Worm (Caenorhabditis elegans) whole organism, L1 larva: ENCODE data around the gene ttll-11.
A peak's percentile ranks its signal among the peaks of the same experiment; 100 is the strongest.

Experiments
- C04F5.9 ChIP-seq: sonication (generic microtip); optimal IDR thresholded peaks from 2 replicates; lab custom pipeline; 2016; ENCODE audit warnings: missing genetic modification characterization, missing compliant biosample characterization
- C16A3.4 ChIP-seq: fragments of 150-350 bp; optimal IDR thresholded peaks from 2 replicates; lab custom pipeline; 2014; ENCODE audit warnings: missing biosample characterization, missing genetic modification characterization
- blmp-1 ChIP-seq: fragments of 150-350 bp; optimal IDR thresholded peaks from 2 replicates; lab custom pipeline; 2014; ENCODE audit warnings: missing biosample characterization, missing genetic modification characterization
- ceh-63 ChIP-seq: fragments of 200-800 bp; sonication (Bioruptor generic); optimal IDR thresholded peaks from 2 replicates; lab custom pipeline; 2018; ENCODE audit warnings: mild to moderate bottlenecking, missing genetic modification characterization, missing compliant biosample characterization
- ceh-8 ChIP-seq: fragments of 200-800 bp; sonication (Bioruptor generic); optimal IDR thresholded peaks from 2 replicates; lab custom pipeline; 2018; ENCODE audit warnings: mild to moderate bottlenecking, missing genetic modification characterization, moderate library complexity, missing compliant biosample characterization
- ceh-82 ChIP-seq, 3 experiments: fragments of 150-350 bp in 1 of 3; sonication (generic microtip) in 2 of 3; optimal IDR thresholded peaks; 2 replicates each; lab custom pipeline; 2014 to 2017; ENCODE audit warnings: missing biosample characterization in 3 of 3, missing genetic modification characterization in 3 of 3
- ces-1 ChIP-seq: fragments of 150-350 bp; optimal IDR thresholded peaks from 2 replicates; lab custom pipeline; 2014; ENCODE audit warnings: missing biosample characterization, missing genetic modification reagents, missing genetic modification characterization
- dpl-1 ChIP-seq, 3 experiments: fragments of 150-350 bp in 2 of 3; sonication (generic microtip) in 1 of 3; optimal IDR thresholded peaks; 2 replicates each; lab custom pipeline; 2014 to 2017; ENCODE audit warnings: missing biosample characterization in 3 of 3, missing genetic modification characterization in 3 of 3, missing genetic modification reagents in 3 of 3
- efl-1 ChIP-seq, 4 experiments: fragments of 150-350 bp; optimal IDR thresholded peaks in 3 of 4; peaks in 1 of 4; 1 replicate in 1 of 4; 2 replicates in 3 of 4; lab custom pipeline; 2014; ENCODE audit warnings: missing biosample characterization in 2 of 4, missing genetic modification characterization in 2 of 4, missing genetic modification reagents in 2 of 4
- efl-3 ChIP-seq: fragments of 200-800 bp; sonication (Bioruptor generic); optimal IDR thresholded peaks from 2 replicates; lab custom pipeline; 2018; ENCODE audit warnings: mild to moderate bottlenecking, missing genetic modification characterization, missing compliant biosample characterization
- egl-27 ChIP-seq, 2 experiments: fragments of 150-350 bp in 1 of 2; sonication (generic microtip); optimal IDR thresholded peaks; 3 replicates each; lab custom pipeline; 2017 to 2018; ENCODE audit warnings: missing biosample characterization in 2 of 2, missing genetic modification characterization in 2 of 2, missing genetic modification reagents in 2 of 2
- elt-2 ChIP-seq: sonication (generic microtip); optimal IDR thresholded peaks from 2 replicates; lab custom pipeline; 2016; ENCODE audit warnings: missing genetic modification characterization, mild to moderate bottlenecking, inconsistent platforms, missing compliant biosample characterization, missing genetic modification reagents
- elt-3 ChIP-seq, 6 experiments: fragments of 150-350 bp in 1 of 6; sonication (generic microtip); optimal IDR thresholded peaks; 2 replicates each; lab custom pipeline; 2017 to 2018; ENCODE audit warnings: missing biosample characterization in 6 of 6, missing genetic modification characterization in 6 of 6, inconsistent platforms in 1 of 6
- fkh-4 ChIP-seq: sonication (generic microtip); optimal IDR thresholded peaks from 2 replicates; lab custom pipeline; 2016; ENCODE audit warnings: missing compliant biosample characterization, missing genetic modification characterization, borderline replicate concordance
- fkh-8 ChIP-seq: sonication (generic microtip); optimal IDR thresholded peaks from 2 replicates; lab custom pipeline; 2016; ENCODE audit warnings: mild to moderate bottlenecking, missing genetic modification characterization, missing compliant biosample characterization
- fos-1 ChIP-seq: fragments of 150-350 bp; optimal IDR thresholded peaks from 2 replicates; lab custom pipeline; 2014; ENCODE audit warnings: missing biosample characterization, missing genetic modification characterization
- grh-1 ChIP-seq: fragments of 200-800 bp; sonication (Bioruptor generic); IDR thresholded peaks from 2 replicates; pipeline ENCODE4 v1.3.6; 2022; ENCODE audit warnings: missing genetic modification reagents, missing genetic modification characterization, missing compliant biosample characterization
- hpl-2 ChIP-seq: fragments of 150-350 bp; optimal IDR thresholded peaks from 2 replicates; lab custom pipeline; 2014; ENCODE audit warnings: missing biosample characterization, missing genetic modification reagents, missing genetic modification characterization
- irx-1 ChIP-seq: sonication (generic microtip); optimal IDR thresholded peaks from 2 replicates; lab custom pipeline; 2016; ENCODE audit warnings: missing genetic modification characterization, missing compliant biosample characterization
- isw-1 ChIP-seq: fragments of 200-800 bp; sonication (Bioruptor generic); IDR thresholded peaks from 2 replicates; pipeline ENCODE4 v1.3.6; 2022; ENCODE audit warnings: missing genetic modification characterization, missing compliant biosample characterization
- lin-14 ChIP-seq: fragments of 200-800 bp; sonication (Bioruptor generic); optimal IDR thresholded peaks from 2 replicates; lab custom pipeline; 2018; ENCODE audit warnings: mild to moderate bottlenecking, missing genetic modification characterization, moderate library complexity, missing compliant biosample characterization
- lin-15B ChIP-seq: fragments of 150-350 bp; sonication (generic microtip); optimal IDR thresholded peaks from 3 replicates; lab custom pipeline; 2014; ENCODE audit warnings: missing biosample characterization, missing genetic modification characterization
- lin-35 ChIP-seq, 2 experiments: fragments of 150-350 bp; optimal IDR thresholded peaks; 2 replicates each; lab custom pipeline; 2014; ENCODE audit warnings: missing biosample characterization in 2 of 2, missing genetic modification characterization in 2 of 2, missing genetic modification reagents in 2 of 2
- lin-39 ChIP-seq: fragments of 150-350 bp; optimal IDR thresholded peaks from 2 replicates; lab custom pipeline; 2014; ENCODE audit warnings: missing biosample characterization, missing genetic modification reagents, missing genetic modification characterization
- lir-3 ChIP-seq: sonication (generic microtip); optimal IDR thresholded peaks from 2 replicates; lab custom pipeline; 2016; ENCODE audit warnings: mild to moderate bottlenecking, missing genetic modification characterization, moderate library complexity, missing compliant biosample characterization; ENCODE audit not compliant: poor library complexity
- mab-9 ChIP-seq: fragments of 200-800 bp; sonication (Bioruptor generic); IDR thresholded peaks from 2 replicates; pipeline ENCODE4 v1.3.6; 2022; ENCODE audit warnings: missing genetic modification reagents, missing genetic modification characterization, missing compliant biosample characterization
- mef-2 ChIP-seq: fragments of 150-350 bp; optimal IDR thresholded peaks from 2 replicates; lab custom pipeline; 2014; ENCODE audit warnings: missing biosample characterization, missing genetic modification characterization
- mep-1 ChIP-seq: fragments of 150-350 bp; optimal IDR thresholded peaks from 2 replicates; lab custom pipeline; 2014; ENCODE audit warnings: missing biosample characterization, missing genetic modification characterization
- nhr-12 ChIP-seq: sonication (generic microtip); optimal IDR thresholded peaks from 2 replicates; lab custom pipeline; 2017; ENCODE audit warnings: missing biosample characterization, missing genetic modification characterization
- nhr-19 ChIP-seq: fragments of 200-800 bp; sonication (Bioruptor generic); conservative IDR thresholded peaks from 2 replicates; pipeline ENCODE4 v1.3.6; 2022; ENCODE audit warnings: missing genetic modification characterization, missing compliant biosample characterization
- nhr-47 ChIP-seq: sonication (generic microtip); optimal IDR thresholded peaks from 2 replicates; lab custom pipeline; 2016; ENCODE audit warnings: mild to moderate bottlenecking, missing genetic modification characterization, moderate library complexity, missing compliant biosample characterization
- nhr-84 ChIP-seq: sonication (generic microtip); optimal IDR thresholded peaks from 2 replicates; lab custom pipeline; 2017; ENCODE audit warnings: missing biosample characterization, missing genetic modification characterization
- pax-3 ChIP-seq: fragments of 200-800 bp; sonication (Bioruptor generic); optimal IDR thresholded peaks from 2 replicates; lab custom pipeline; 2018; ENCODE audit warnings: mild to moderate bottlenecking, missing genetic modification characterization, moderate library complexity, missing compliant biosample characterization
- skn-1 ChIP-seq: fragments of 150-350 bp; optimal IDR thresholded peaks from 2 replicates; lab custom pipeline; 2014; ENCODE audit warnings: missing biosample characterization, missing genetic modification characterization
- snpc-4 ChIP-seq: fragments of 150-350 bp; optimal IDR thresholded peaks from 2 replicates; lab custom pipeline; 2014; ENCODE audit warnings: missing biosample characterization, missing genetic modification characterization
- sptf-1 ChIP-seq: fragments of 150-350 bp; optimal IDR thresholded peaks from 2 replicates; lab custom pipeline; 2014; ENCODE audit warnings: missing biosample characterization, missing genetic modification characterization
- tbx-2 ChIP-seq: sonication (generic microtip); optimal IDR thresholded peaks from 2 replicates; lab custom pipeline; 2016; ENCODE audit warnings: missing genetic modification characterization, missing compliant biosample characterization
- tlp-1 ChIP-seq: fragments of 150-350 bp; optimal IDR thresholded peaks from 2 replicates; lab custom pipeline; 2014; ENCODE audit warnings: missing biosample characterization, missing genetic modification characterization
- unc-30 ChIP-seq: sonication (generic microtip); optimal IDR thresholded peaks from 2 replicates; lab custom pipeline; 2017; ENCODE audit warnings: missing biosample characterization, missing genetic modification characterization
- vab-15 ChIP-seq: sonication (generic microtip); optimal IDR thresholded peaks from 2 replicates; lab custom pipeline; 2017; ENCODE audit warnings: missing genotype, mild to moderate bottlenecking, missing genetic modification characterization, missing compliant biosample characterization
- zag-1 ChIP-seq: fragments of 150-350 bp; optimal IDR thresholded peaks from 2 replicates; lab custom pipeline; 2014; ENCODE audit warnings: missing biosample characterization, missing genetic modification characterization
- ztf-11 ChIP-seq, 2 experiments: sonication (generic microtip); optimal IDR thresholded peaks; 2 replicates each; lab custom pipeline; 2016 to 2017; ENCODE audit warnings: missing genetic modification characterization in 2 of 2, missing biosample characterization in 1 of 2, missing compliant biosample characterization in 1 of 2
- ztf-4 ChIP-seq: fragments of 150-350 bp; optimal IDR thresholded peaks from 2 replicates; lab custom pipeline; 2014; ENCODE audit warnings: missing biosample characterization, missing genetic modification characterization

ttll-11 gene

ce11 chrIV:8650696-8651095 is 46.8 kb upstream of the ttll-11 start, which contains the start of gene C49C8.2 (continued):
- TF ChIP-seq egl-27 (tag; optimal IDR thresholded peaks at IDR 0.05; lab: Kevin White, UChicago) (no peak), elt-2 (no peak), fos-1 (tag; lab: Kevin White, UChicago) (no peak), fkh-8 (no peak), hpl-2 (GFP tag; lab: Kevin White, UChicago) (no peak), mab-9 (GFP tag; lab: Robert Waterston, UW) (no peak), mef-2 (no peak), tbx-2 (tag; lab: Kevin White, UChicago) (no peak), nhr-47 (tag; lab: Kevin White, UChicago) (no peak), efl-1 (optimal IDR thresholded peaks at IDR 0.05; lab: Kevin White, UChicago) (peak in 1 of 2 experiments; percentile 29), efl-1 (GFP tag; optimal IDR thresholded peaks at IDR 0.05 in 1 of 2; lab: Kevin White, UChicago) (no peak), lin-39 (tag; lab: Kevin White, UChicago) (no peak), mep-1 (tag; lab: Kevin White, UChicago) (peak; percentile 19), lin-14 (GFP tag; lab: Kevin White, UChicago) (no peak)
- TF ChIP-seq, all 84 proteins: peak for 7

- no peak for TF ChIP-seq lin-35 (GFP tag; optimal IDR thresholded peaks at IDR 0.05; lab: Kevin White, UChicago)
- TF ChIP-seq fkh-4 (tag; lab: Kevin White, UChicago) = no peak
- no peak for TF ChIP-seq vab-15
- no peak for TF ChIP-seq blmp-1 (tag; lab: Kevin White, UChicago)
- TF ChIP-seq elt-2 = no peak
- TF ChIP-seq skn-1 (tag; lab: Kevin White, UChicago) = no peak
- no peak for TF ChIP-seq nhr-84 (tag; lab: Kevin White, UChicago)
Measured at ce11 chrIV:8651835-8652234, 45.7 kb upstream of the ttll-11 start, which contains the start of gene C49C8.8. C49C8.8 (plus strand) TSS chrIV:8652135.

ce11 chrIV:8653592-8653991 is 43.9 kb upstream of the ttll-11 start, which contains the start of gene C49C8.5:
C49C8.5 (minus strand) TSS chrIV:8653664.
- TF ChIP-seq unc-30 (tag; lab: Kevin White, UChicago) = no peak
- peak; percentile 11 for TF ChIP-seq elt-2
- TF ChIP-seq, all 84 proteins: peak for 1

ce11 chrIV:8654115-8654628 is 43.4 kb upstream of the ttll-11 start, which contains the start of gene C49C8.1:
C49C8.1 (plus strand) TSS chrIV:8654578.
- TF ChIP-seq lin-39 (tag; lab: Kevin White, UChicago) = no peak
- no peak for TF ChIP-seq pax-3
- no peak for TF ChIP-seq grh-1 (GFP tag; lab: Robert Waterston, UW)
- no peak for TF ChIP-seq mef-2
- TF ChIP-seq lin-35 (GFP tag; optimal IDR thresholded peaks at IDR 0.05; lab: Kevin White, UChicago) = no peak
- no peak for TF ChIP-seq tlp-1 (tag; lab: Kevin White, UChicago)
- TF ChIP-seq elt-2 = no peak
- no peak for TF ChIP-seq ceh-63 (GFP tag; lab: Kevin White, UChicago)
- TF ChIP-seq hpl-2 (GFP tag; lab: Kevin White, UChicago) = no peak
- TF ChIP-seq ces-1 (GFP tag; lab: Kevin White, UChicago) = no peak
- no peak for TF ChIP-seq irx-1 (tag; lab: Kevin White, UChicago)
- no peak for TF ChIP-seq isw-1 (GFP tag; lab: Robert Waterston, UW)
- TF ChIP-seq C04F5.9 (tag; lab: Kevin White, UChicago) = no peak
- TF ChIP-seq vab-15 = no peak
- TF ChIP-seq lin-14 (GFP tag; lab: Kevin White, UChicago) = no peak
- no peak for TF ChIP-seq C16A3.4
- no peak for TF ChIP-seq nhr-12
- TF ChIP-seq fos-1 (tag; lab: Kevin White, UChicago) = no peak

ce11 chrIV:8658122-8658521 is 39.4 kb upstream of the ttll-11 start, which contains the start of gene C49C8.6:
C49C8.6 (minus strand) TSS chrIV:8658222.
- no peak for TF ChIP-seq ceh-8 (GFP tag; lab: Kevin White, UChicago)
- TF ChIP-seq snpc-4 (tag; lab: Kevin White, UChicago) = no peak
- no peak for TF ChIP-seq lin-35 (GFP tag; optimal IDR thresholded peaks at IDR 0.05; lab: Kevin White, UChicago)
- TF ChIP-seq ztf-4 (tag; lab: Kevin White, UChicago) = no peak
- TF ChIP-seq tbx-2 (tag; lab: Kevin White, UChicago) = no peak
- no peak for TF ChIP-seq nhr-19
- no peak for TF ChIP-seq ceh-82 (tag; optimal IDR thresholded peaks at IDR 0.05; lab: Kevin White, UChicago)
- TF ChIP-seq lin-15B (tag; lab: Kevin White, UChicago) = no peak
- no peak for TF ChIP-seq lir-3 (tag; lab: Kevin White, UChicago)
- TF ChIP-seq isw-1 (GFP tag; lab: Robert Waterston, UW) = no peak
- no peak for TF ChIP-seq dpl-1 (GFP tag; optimal IDR thresholded peaks at IDR 0.05; lab: Kevin White, UChicago)
- no peak for TF ChIP-seq sptf-1 (tag; lab: Kevin White, UChicago)
- no peak for TF ChIP-seq zag-1 (tag; lab: Kevin White, UChicago)
- TF ChIP-seq efl-3 = no peak
- no peak for TF ChIP-seq ceh-63 (GFP tag; lab: Kevin White, UChicago)
- no peak for TF ChIP-seq elt-3 (tag; optimal IDR thresholded peaks at IDR 0.05; lab: Kevin White, UChicago)
- TF ChIP-seq elt-2 = no peak
- TF ChIP-seq ztf-11 (tag; optimal IDR thresholded peaks at IDR 0.05; lab: Kevin White, UChicago) = no peak
